Worm (Caenorhabditis elegans) whole organism, L2 larva: Measurements from ENCODE around the gene K10G9.2.

Experiments used
- C34F6.9 ChIP-seq: fragments of 150-350 bp; optimal IDR thresholded peaks from 2 replicates; lab custom pipeline; 2014; ENCODE audit warnings: missing biosample characterization, missing genetic modification characterization
- F13H6.1 ChIP-seq: sonication (generic microtip); optimal IDR thresholded peaks from 2 replicates; lab custom pipeline; 2016; ENCODE audit warnings: missing genetic modification characterization, missing compliant biosample characterization
- Y55F3AM.14 ChIP-seq: fragments of 200-800 bp; sonication (Bioruptor generic); optimal IDR thresholded peaks from 2 replicates; lab custom pipeline; 2018; ENCODE audit warnings: mild to moderate bottlenecking, missing genetic modification characterization, missing compliant biosample characterization
- ZK546.5 ChIP-seq: sonication (generic microtip); optimal IDR thresholded peaks from 2 replicates; lab custom pipeline; 2017; ENCODE audit warnings: missing biosample characterization, missing genetic modification characterization
- aly-2 ChIP-seq: fragments of 150-350 bp; optimal IDR thresholded peaks from 2 replicates; lab custom pipeline; 2014; ENCODE audit warnings: missing biosample characterization, missing genetic modification characterization
- ama-1 ChIP-seq: fragments of 150-350 bp; optimal IDR thresholded peaks from 2 replicates; lab custom pipeline; 2018; ENCODE audit warnings: inconsistent platforms
- blmp-1 ChIP-seq: sonication (generic microtip); optimal IDR thresholded peaks from 2 replicates; lab custom pipeline; 2017; ENCODE audit warnings: missing genetic modification characterization, mild to moderate bottlenecking, missing compliant biosample characterization, antibody characterized with exemption, moderate library complexity; ENCODE audit not compliant: insufficient read depth
- ceh-16 ChIP-seq: fragments of 150-350 bp; optimal IDR thresholded peaks from 2 replicates; lab custom pipeline; 2014; ENCODE audit warnings: missing biosample characterization, missing genetic modification characterization
- ceh-82 ChIP-seq: fragments of 150-350 bp; optimal IDR thresholded peaks from 2 replicates; lab custom pipeline; 2014; ENCODE audit warnings: missing biosample characterization, missing genetic modification characterization
- crh-2 ChIP-seq: sonication (generic microtip); optimal IDR thresholded peaks from 2 replicates; lab custom pipeline; 2017; ENCODE audit warnings: missing biosample characterization, missing genetic modification characterization
- egl-27 ChIP-seq: sonication (generic microtip); optimal IDR thresholded peaks from 3 replicates; lab custom pipeline; 2017; ENCODE audit warnings: missing biosample characterization, missing genetic modification reagents, missing genetic modification characterization
- elt-1 ChIP-seq: fragments of 150-350 bp; optimal IDR thresholded peaks from 2 replicates; lab custom pipeline; 2014; ENCODE audit warnings: missing biosample characterization, missing genetic modification characterization
- elt-3 ChIP-seq: sonication (generic microtip); optimal IDR thresholded peaks from 2 replicates; lab custom pipeline; 2017; ENCODE audit warnings: missing biosample characterization, missing genetic modification characterization
- fos-1 ChIP-seq: fragments of 150-350 bp; optimal IDR thresholded peaks from 2 replicates; lab custom pipeline; 2014; ENCODE audit warnings: missing biosample characterization, missing genetic modification characterization
- gmeb-1 ChIP-seq: fragments of 150-350 bp; optimal IDR thresholded peaks from 2 replicates; lab custom pipeline; 2014; ENCODE audit warnings: missing biosample characterization, missing genetic modification characterization
- lin-11 ChIP-seq: fragments of 150-350 bp; sonication (generic microtip); optimal IDR thresholded peaks from 2 replicates; lab custom pipeline; 2014; ENCODE audit warnings: missing biosample characterization, missing genetic modification characterization, inconsistent platforms, mixed read lengths
- lin-13 ChIP-seq: fragments of 150-350 bp; optimal IDR thresholded peaks from 2 replicates; lab custom pipeline; 2014; ENCODE audit warnings: missing biosample characterization, missing genetic modification reagents, missing genetic modification characterization
- lin-39 ChIP-seq: fragments of 150-350 bp; optimal IDR thresholded peaks from 2 replicates; lab custom pipeline; 2014; ENCODE audit warnings: missing biosample characterization, missing genetic modification reagents, missing genetic modification characterization
- lsy-2 ChIP-seq, 2 experiments: fragments of 150-350 bp in 1 of 2; sonication (generic microtip) in 1 of 2; optimal IDR thresholded peaks; 2 replicates each; lab custom pipeline; 2014 to 2017; ENCODE audit warnings: missing biosample characterization in 2 of 2, missing genetic modification characterization in 2 of 2
- mab-5 ChIP-seq: fragments of 150-350 bp; optimal IDR thresholded peaks from 2 replicates; lab custom pipeline; 2014; ENCODE audit warnings: missing biosample characterization, missing genetic modification characterization
- mdl-1 ChIP-seq, 2 experiments: fragments of 150-350 bp in 1 of 2; sonication (generic microtip) in 1 of 2; optimal IDR thresholded peaks; 2 replicates each; lab custom pipeline; 2017; ENCODE audit warnings: missing biosample characterization in 2 of 2, missing genetic modification characterization in 2 of 2
- nhr-11 ChIP-seq: fragments of 150-350 bp; optimal IDR thresholded peaks from 2 replicates; lab custom pipeline; 2014; ENCODE audit warnings: missing biosample characterization, missing genetic modification characterization
- nhr-12 ChIP-seq: fragments of 150-350 bp; optimal IDR thresholded peaks from 2 replicates; lab custom pipeline; 2014; ENCODE audit warnings: missing biosample characterization, missing genetic modification characterization
- nhr-129 ChIP-seq: fragments of 150-350 bp; optimal IDR thresholded peaks from 2 replicates; lab custom pipeline; 2014; ENCODE audit warnings: missing biosample characterization, missing genetic modification characterization
- nhr-237 ChIP-seq: fragments of 150-350 bp; optimal IDR thresholded peaks from 2 replicates; lab custom pipeline; 2014; ENCODE audit warnings: missing biosample characterization, missing genetic modification characterization
- nhr-25 ChIP-seq: fragments of 150-350 bp; sonication (generic microtip); optimal IDR thresholded peaks from 3 replicates; lab custom pipeline; 2014; ENCODE audit warnings: missing biosample characterization, missing genetic modification characterization
- nhr-6 ChIP-seq: fragments of 150-350 bp; optimal IDR thresholded peaks from 2 replicates; lab custom pipeline; 2014; ENCODE audit warnings: missing biosample characterization, missing genetic modification characterization
- nhr-77 ChIP-seq: fragments of 150-350 bp; optimal IDR thresholded peaks from 2 replicates; lab custom pipeline; 2014; ENCODE audit warnings: missing biosample characterization, missing genetic modification characterization
- peb-1 ChIP-seq: fragments of 150-350 bp; optimal IDR thresholded peaks from 2 replicates; lab custom pipeline; 2014; ENCODE audit warnings: missing biosample characterization, missing genetic modification characterization
- skn-1 ChIP-seq: sonication (generic microtip); optimal IDR thresholded peaks from 2 replicates; lab custom pipeline; 2017; ENCODE audit warnings: missing biosample characterization, missing genetic modification characterization
- sma-3 ChIP-seq: sonication (generic microtip); optimal IDR thresholded peaks from 2 replicates; lab custom pipeline; 2016; ENCODE audit warnings: missing genetic modification reagents, missing genetic modification characterization, missing compliant biosample characterization
- snpc-4 ChIP-seq: fragments of 150-350 bp; optimal IDR thresholded peaks from 2 replicates; lab custom pipeline; 2014; ENCODE audit warnings: missing biosample characterization, missing genetic modification characterization
- unc-55 ChIP-seq: fragments of 150-350 bp; sonication (generic microtip); optimal IDR thresholded peaks from 3 replicates; lab custom pipeline; 2014; ENCODE audit warnings: missing biosample characterization, missing genetic modification reagents, missing genetic modification characterization
- unc-62 ChIP-seq: fragments of 150-350 bp; optimal IDR thresholded peaks from 2 replicates; lab custom pipeline; 2014; ENCODE audit warnings: missing biosample characterization, missing genetic modification reagents, missing genetic modification characterization
- zag-1 ChIP-seq: fragments of 150-350 bp; optimal IDR thresholded peaks from 2 replicates; lab custom pipeline; 2014; ENCODE audit warnings: missing biosample characterization, missing genetic modification characterization
- ztf-1 ChIP-seq: fragments of 200-800 bp; sonication (Bioruptor generic); conservative IDR thresholded peaks from 2 replicates; pipeline ENCODE4 v1.3.6; 2022; ENCODE audit warnings: missing genetic modification characterization, missing compliant biosample characterization
- ztf-11 ChIP-seq: sonication (generic microtip); optimal IDR thresholded peaks from 2 replicates; lab custom pipeline; 2017; ENCODE audit warnings: missing biosample characterization, missing genetic modification characterization
- ztf-4 ChIP-seq: fragments of 150-350 bp; optimal IDR thresholded peaks from 2 replicates; lab custom pipeline; 2014; ENCODE audit warnings: missing biosample characterization, missing genetic modification characterization

The K10G9.2 gene

DNA sequence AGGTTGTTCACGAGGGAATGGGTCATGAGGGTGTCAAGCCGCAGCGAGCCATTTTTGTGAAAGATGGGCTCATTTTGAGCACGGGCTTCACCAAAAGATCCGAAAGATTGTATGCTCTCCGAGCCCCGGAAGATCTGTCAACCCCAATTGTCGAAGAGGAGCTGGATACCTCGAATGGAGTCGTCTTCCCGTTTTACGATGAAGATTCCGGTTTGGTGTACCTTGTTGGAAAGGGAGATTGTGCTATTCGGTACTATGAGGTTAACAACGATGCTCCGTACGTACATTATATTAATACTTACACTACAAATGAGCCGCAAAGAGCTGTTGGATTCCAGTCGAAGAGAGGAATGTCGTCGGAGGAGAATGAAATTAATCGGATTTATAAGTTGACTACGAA lies 34.6 kb upstream of the K10G9.2 start:
- TF ChIP-seq lsy-2 (tag; optimal IDR thresholded peaks at IDR 0.05; lab: Kevin White, UChicago): no peak
- TF ChIP-seq peb-1 (tag; lab: Kevin White, UChicago): no peak
- TF ChIP-seq F13H6.1 (tag; lab: Kevin White, UChicago): no peak
- TF ChIP-seq lin-13 (GFP tag; lab: Kevin White, UChicago): no peak
- TF ChIP-seq elt-1 (tag; lab: Kevin White, UChicago): no peak
- TF ChIP-seq nhr-11 (tag; lab: Kevin White, UChicago): no peak
- TF ChIP-seq nhr-12: no peak
- no peak for TF ChIP-seq lin-11 (tag; lab: Kevin White, UChicago)
- no peak for TF ChIP-seq ama-1 (lab: Kevin White, UChicago)
- no peak for TF ChIP-seq nhr-25
- no peak for TF ChIP-seq ceh-82 (tag; lab: Kevin White, UChicago)
- no peak for TF ChIP-seq blmp-1 (tag; lab: Kevin White, UChicago)
- TF ChIP-seq ZK546.5 (tag; lab: Kevin White, UChicago): no peak
- no peak for TF ChIP-seq sma-3
- TF ChIP-seq crh-2: no peak
- TF ChIP-seq unc-62: no peak
- no peak for TF ChIP-seq elt-3 (tag; lab: Kevin White, UChicago)
- TF ChIP-seq nhr-6 (tag; lab: Kevin White, UChicago): no peak

DNA sequence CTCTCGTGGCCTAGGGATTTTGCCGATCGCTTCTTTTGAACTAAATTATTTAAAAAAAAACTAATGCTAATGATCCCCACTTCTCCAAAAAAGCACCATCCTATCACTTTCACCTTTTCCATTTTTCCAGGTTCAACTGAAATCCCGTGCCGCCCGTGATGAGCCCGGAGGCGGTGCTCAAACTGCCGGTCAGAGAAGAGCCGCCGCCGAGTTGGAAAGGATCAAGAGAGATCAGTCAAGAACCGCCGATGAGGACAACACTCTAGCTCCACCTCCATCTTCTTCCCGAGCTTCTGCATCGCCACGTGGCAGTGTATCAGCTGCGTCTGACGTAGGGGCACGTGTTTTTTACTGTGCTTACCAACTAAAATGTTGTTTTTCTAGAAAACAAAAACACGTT lies 32.4 kb upstream of the K10G9.2 start:
- TF ChIP-seq snpc-4 (tag; lab: Kevin White, UChicago): no peak
- no peak for TF ChIP-seq lin-39 (tag; lab: Kevin White, UChicago)
- no peak for TF ChIP-seq unc-55 (GFP tag; lab: Kevin White, UChicago)
- TF ChIP-seq nhr-11 (tag; lab: Kevin White, UChicago): no peak
- TF ChIP-seq ZK546.5 (tag; lab: Kevin White, UChicago): no peak
- no peak for TF ChIP-seq sma-3
- TF ChIP-seq ceh-82 (tag; lab: Kevin White, UChicago): no peak
- no peak for TF ChIP-seq mab-5 (tag; lab: Kevin White, UChicago)
- no peak for TF ChIP-seq nhr-129 (tag; lab: Kevin White, UChicago)
- TF ChIP-seq blmp-1 (tag; lab: Kevin White, UChicago): no peak
- no peak for TF ChIP-seq lin-13 (GFP tag; lab: Kevin White, UChicago)
- TF ChIP-seq nhr-77 (tag; lab: Kevin White, UChicago): no peak
- no peak for TF ChIP-seq ceh-16 (tag; lab: Kevin White, UChicago)
- TF ChIP-seq ztf-11 (tag; lab: Kevin White, UChicago): no peak
- no peak for TF ChIP-seq C34F6.9 (tag; lab: Kevin White, UChicago)

DNA sequence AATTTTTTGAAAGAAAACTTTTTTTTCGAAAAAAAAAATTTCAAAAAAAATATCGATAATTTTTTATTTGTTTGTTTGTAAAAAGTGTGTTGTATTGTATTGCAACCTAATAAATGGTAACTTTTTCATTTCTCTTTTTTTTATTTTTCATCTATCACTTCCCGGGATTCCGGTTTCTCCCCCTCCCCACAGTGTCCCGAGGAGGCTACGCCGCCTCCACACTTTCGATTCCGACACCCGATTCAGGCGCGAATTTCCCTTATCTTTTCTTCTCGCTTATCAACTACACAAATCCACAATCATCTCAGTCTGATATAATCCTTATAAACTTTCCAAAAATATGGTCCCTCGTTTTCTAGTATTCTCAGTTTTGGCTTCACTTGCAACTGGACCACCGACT lies 31.1 kb upstream of the K10G9.2 start, which contains the start of gene R01H10.4:
Gene R01H10.4, plus strand, starts transcription at position 236 of the 400 bp plus-strand sequence.
- TF ChIP-seq unc-62 (no peak), F13H6.1 (tag; lab: Kevin White, UChicago) (no peak), nhr-12 (no peak), ztf-1 (GFP tag; lab: Robert Waterston, UW) (no peak), nhr-6 (tag; lab: Kevin White, UChicago) (no peak), crh-2 (no peak), C34F6.9 (tag; lab: Kevin White, UChicago) (no peak), egl-27 (no peak), zag-1 (tag; lab: Kevin White, UChicago) (no peak), ztf-4 (tag; lab: Kevin White, UChicago) (no peak), gmeb-1 (tag; lab: Kevin White, UChicago) (no peak), elt-3 (tag; lab: Kevin White, UChicago) (no peak)

DNA sequence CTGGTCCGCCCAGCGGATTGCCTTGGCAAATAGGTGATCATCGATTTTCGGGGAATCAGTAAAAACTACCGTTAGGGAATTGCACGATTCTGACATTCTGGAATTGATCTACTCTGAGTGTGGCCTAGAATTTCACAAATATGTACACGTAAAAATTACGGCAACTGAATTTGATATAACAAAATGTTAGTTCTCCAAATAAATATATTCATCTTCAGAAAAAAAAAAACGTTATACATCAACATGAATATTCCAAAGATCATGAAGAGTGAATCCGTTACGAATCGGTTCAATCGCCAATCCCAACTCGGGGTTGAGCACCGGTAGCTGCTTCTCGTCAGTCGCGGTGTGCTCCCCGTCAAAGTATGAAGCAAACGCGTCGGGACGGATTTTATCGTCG lies 27.1 kb upstream of the K10G9.2 start, which contains the start of gene rip-1:
Gene rip-1, minus strand, starts transcription at position 101 of the 400 bp plus-strand sequence.
- TF ChIP-seq lin-11 (tag; lab: Kevin White, UChicago): no peak
- no peak for TF ChIP-seq mab-5 (tag; lab: Kevin White, UChicago)
- TF ChIP-seq skn-1: no peak
- no peak for TF ChIP-seq aly-2 (tag; lab: Kevin White, UChicago)
- TF ChIP-seq crh-2: no peak
- no peak for TF ChIP-seq unc-62
- no peak for TF ChIP-seq elt-3 (tag; lab: Kevin White, UChicago)
- no peak for TF ChIP-seq nhr-237 (tag; lab: Kevin White, UChicago)
- no peak for TF ChIP-seq ama-1 (lab: Kevin White, UChicago)
- TF ChIP-seq lsy-2 (tag; optimal IDR thresholded peaks at IDR 0.05; lab: Kevin White, UChicago): no peak
- TF ChIP-seq C34F6.9 (tag; lab: Kevin White, UChicago): no peak
- TF ChIP-seq Y55F3AM.14: no peak
- TF ChIP-seq mdl-1 (tag; optimal IDR thresholded peaks at IDR 0.05; lab: Kevin White, UChicago): no peak
- no peak for TF ChIP-seq fos-1 (tag; lab: Kevin White, UChicago)
- TF ChIP-seq, all 48 proteins: peak for 0
